Worm (Caenorhabditis elegans) whole organism, late embryonic: Measurements from ENCODE around the gene hrg-6.

Experiments used
- ama-1 ChIP-seq: fragments of 150-350 bp; optimal IDR thresholded peaks from 2 replicates; lab custom pipeline; 2014
- ceh-24 ChIP-seq: sonication (generic microtip); optimal IDR thresholded peaks from 2 replicates; lab custom pipeline; 2016; ENCODE audit warnings: mild to moderate bottlenecking, missing genetic modification characterization, missing compliant biosample characterization
- ceh-6 ChIP-seq: fragments of 200-800 bp; sonication (Bioruptor generic); optimal IDR thresholded peaks from 2 replicates; lab custom pipeline; 2018; ENCODE audit warnings: mild to moderate bottlenecking, missing genetic modification characterization, missing compliant biosample characterization
- fax-1 ChIP-seq: sonication (generic microtip); optimal IDR thresholded peaks from 2 replicates; lab custom pipeline; 2016; ENCODE audit warnings: missing genotype, missing genetic modification characterization, missing compliant biosample characterization
- hlh-30 ChIP-seq: sonication (generic microtip); optimal IDR thresholded peaks from 2 replicates; lab custom pipeline; 2017; ENCODE audit warnings: antibody characterized with exemption, missing genetic modification characterization, missing compliant biosample characterization; ENCODE audit not compliant: insufficient read depth
- mec-3 ChIP-seq: sonication (generic microtip); optimal IDR thresholded peaks from 2 replicates; lab custom pipeline; 2016; ENCODE audit warnings: borderline replicate concordance, missing genetic modification characterization, missing compliant biosample characterization
- nhr-11 ChIP-seq: fragments of 150-350 bp; optimal IDR thresholded peaks from 2 replicates; lab custom pipeline; 2014; ENCODE audit warnings: missing biosample characterization, missing genetic modification characterization
- sdc-2 ChIP-seq: sonication (generic microtip); optimal IDR thresholded peaks from 2 replicates; lab custom pipeline; 2016; ENCODE audit warnings: missing genotype, missing genetic modification characterization, missing compliant biosample characterization
- ztf-16 ChIP-seq: sonication (generic microtip); optimal IDR thresholded peaks from 2 replicates; lab custom pipeline; 2017; ENCODE audit warnings: missing genetic modification characterization, missing compliant biosample characterization

DNA sequence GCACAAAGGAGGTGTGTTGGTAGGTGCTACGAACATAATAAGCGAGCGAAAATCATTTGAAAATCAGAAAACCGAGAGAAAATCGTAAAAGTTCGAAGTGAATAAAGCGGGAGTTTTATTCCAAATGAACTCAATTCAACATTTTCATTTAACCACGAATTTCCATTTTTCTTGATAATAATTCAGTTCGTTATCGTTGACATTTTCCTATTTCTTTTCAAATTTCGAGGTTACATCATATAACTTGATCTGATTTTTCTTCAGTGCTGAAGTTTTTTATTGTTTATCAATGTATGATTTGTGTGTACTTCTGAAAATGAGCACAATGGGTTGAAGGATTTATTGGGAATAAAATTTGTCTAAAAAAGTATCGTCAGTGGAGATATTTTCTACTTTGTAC lies 748 bp upstream of the hrg-6 start:
- TF ChIP-seq ceh-24 (tag; lab: Kevin White, UChicago) (no peak), nhr-11 (no peak), ama-1 (lab: Kevin White, UChicago) (no peak), ceh-6 (GFP tag; lab: Kevin White, UChicago) (no peak), ztf-16 (tag; lab: Kevin White, UChicago) (no peak), mec-3 (no peak), fax-1 (no peak), hlh-30 (no peak), sdc-2 (tag; lab: Kevin White, UChicago) (no peak)
